Worm (Caenorhabditis elegans) whole organism, midembryonic: ENCODE results near the gene ppm-1.G.

ENCODE experiments used
- T22C8.4 ChIP-seq: fragments of 200-800 bp; sonication (Bioruptor generic); IDR thresholded peaks from 2 replicates; pipeline ENCODE4 v1.3.6; 2022; ENCODE audit warnings: missing genetic modification characterization, missing compliant biosample characterization
- cog-1 ChIP-seq: sonication (generic microtip); optimal IDR thresholded peaks from 2 replicates; lab custom pipeline; 2016; ENCODE audit warnings: missing genetic modification characterization, missing compliant biosample characterization
- flt-1 ChIP-seq: fragments of 200-800 bp; sonication (Bioruptor generic); IDR thresholded peaks from 2 replicates; pipeline ENCODE4 v1.3.6; 2022; ENCODE audit warnings: missing genetic modification characterization, missing compliant biosample characterization
- klf-2 ChIP-seq: fragments of 200-800 bp; sonication (Bioruptor generic); conservative IDR thresholded peaks from 2 replicates; pipeline ENCODE4 v1.3.6; 2022; ENCODE audit warnings: missing genetic modification reagents, missing genetic modification characterization, missing compliant biosample characterization
- med-1 ChIP-seq: sonication (generic microtip); optimal IDR thresholded peaks from 2 replicates; lab custom pipeline; 2017; ENCODE audit warnings: missing genetic modification characterization, mild to moderate bottlenecking, missing compliant biosample characterization, antibody characterized with exemption, missing genetic modification reagents; ENCODE audit not compliant: insufficient read depth
- ref-1 ChIP-seq: fragments of 200-800 bp; sonication (Bioruptor generic); conservative IDR thresholded peaks from 2 replicates; pipeline ENCODE4 v1.3.6; 2022; ENCODE audit warnings: missing genetic modification reagents, missing genetic modification characterization, missing compliant biosample characterization
- tab-1 ChIP-seq: fragments of 200-800 bp; sonication (Bioruptor generic); IDR thresholded peaks from 2 replicates; pipeline ENCODE4 v1.3.6; 2022; ENCODE audit warnings: missing genetic modification characterization, missing compliant biosample characterization
- ztf-23 ChIP-seq: fragments of 200-800 bp; sonication (Bioruptor generic); IDR thresholded peaks from 2 replicates; pipeline ENCODE4 v1.3.6; 2022; ENCODE audit warnings: missing genetic modification reagents, missing genetic modification characterization, missing compliant biosample characterization
- ztf-29 ChIP-seq: fragments of 200-800 bp; sonication (Bioruptor generic); IDR thresholded peaks from 2 replicates; pipeline ENCODE4 v1.3.6; 2022; ENCODE audit warnings: missing genetic modification reagents, missing genetic modification characterization, missing compliant biosample characterization

The ppm-1.G gene

ce11 chrIII:822546-823272, 39.2 kb downstream of the ppm-1.G start, which contains the start of gene clec-149:
TSS of gene clec-149 (plus strand) at chrIII:823222.
- TF ChIP-seq ztf-23 (GFP tag; lab: Robert Waterston, UW) (no peak), flt-1 (GFP tag; lab: Robert Waterston, UW) (no peak), med-1 (GFP tag; lab: Kevin White, UChicago) (no peak), cog-1 (tag; lab: Kevin White, UChicago) (no peak), klf-2 (GFP tag; lab: Robert Waterston, UW) (no peak), ztf-29 (GFP tag; lab: Robert Waterston, UW) (no peak), tab-1 (no peak), T22C8.4 (no peak), ref-1 (no peak)

ce11 chrIII:825256-825655, 41.8 kb downstream of the ppm-1.G start:
- TF ChIP-seq flt-1 (GFP tag; lab: Robert Waterston, UW) = no peak
- TF ChIP-seq T22C8.4 = no peak
- no peak for TF ChIP-seq ztf-29 (GFP tag; lab: Robert Waterston, UW)

ce11 chrIII:831961-832360, 48.5 kb downstream of the ppm-1.G start, which contains the start of gene ceeh-1:
TSS of gene ceeh-1 (minus strand) at chrIII:832277.
- TF ChIP-seq tab-1 = no peak
- TF ChIP-seq med-1 (GFP tag; lab: Kevin White, UChicago) = no peak
- no peak for TF ChIP-seq klf-2 (GFP tag; lab: Robert Waterston, UW)
- TF ChIP-seq flt-1 (GFP tag; lab: Robert Waterston, UW) = no peak
- TF ChIP-seq T22C8.4 = no peak
- no peak for TF ChIP-seq cog-1 (tag; lab: Kevin White, UChicago)
- no peak for TF ChIP-seq ztf-29 (GFP tag; lab: Robert Waterston, UW)
- TF ChIP-seq ref-1 = no peak

- TF ChIP-seq med-1 (GFP tag; lab: Kevin White, UChicago) (no peak), ztf-29 (GFP tag; lab: Robert Waterston, UW) (no peak), ztf-23 (GFP tag; lab: Robert Waterston, UW) (no peak)
These were observed 49.5 kb downstream of the ppm-1.G start, which contains the start of gene zip-2 for ce11 chrIII:832855-833504. TSS of gene zip-2 (plus strand) at chrIII:832982.

ce11 chrIII:833711-834442, 50.4 kb downstream of the ppm-1.G start:
- TF ChIP-seq klf-2 (GFP tag; lab: Robert Waterston, UW) (no peak), tab-1 (no peak), ref-1 (no peak), T22C8.4 (peak; percentile 57; the same call in 1 of the 2 replicates), cog-1 (tag; lab: Kevin White, UChicago) (peak; percentile 85), ztf-29 (GFP tag; lab: Robert Waterston, UW) (no peak), ztf-23 (GFP tag; lab: Robert Waterston, UW) (no peak), flt-1 (GFP tag; lab: Robert Waterston, UW) (peak; percentile 78)

ce11 chrIII:834443-834815, 50.9 kb downstream of the ppm-1.G start:
- TF ChIP-seq flt-1 (GFP tag; lab: Robert Waterston, UW) (peak; percentile 66; the same call in 1 of the 2 replicates), klf-2 (GFP tag; lab: Robert Waterston, UW) (no peak), ztf-29 (GFP tag; lab: Robert Waterston, UW) (peak; percentile 30; the same call in 1 of the 2 replicates)

ce11 chrIII:835208-835607, 51.7 kb downstream of the ppm-1.G start:
- TF ChIP-seq tab-1 = no peak
- no peak for TF ChIP-seq ztf-29 (GFP tag; lab: Robert Waterston, UW)
- no peak for TF ChIP-seq ztf-23 (GFP tag; lab: Robert Waterston, UW)
- no peak for TF ChIP-seq cog-1 (tag; lab: Kevin White, UChicago)
- TF ChIP-seq med-1 (GFP tag; lab: Kevin White, UChicago) = no peak
- no peak for TF ChIP-seq klf-2 (GFP tag; lab: Robert Waterston, UW)
- no peak for TF ChIP-seq ref-1
- no peak for TF ChIP-seq T22C8.4
- TF ChIP-seq flt-1 (GFP tag; lab: Robert Waterston, UW) = no peak
